Worm (Caenorhabditis elegans) whole organism, midembryonic: ENCODE results near the gene C04G6.4.

ENCODE experiments used
- T22C8.4 ChIP-seq: fragments of 200-800 bp; sonication (Bioruptor generic); IDR thresholded peaks from 2 replicates; pipeline ENCODE4 v1.3.6; 2022; ENCODE audit warnings: missing genetic modification characterization, missing compliant biosample characterization
- cog-1 ChIP-seq: sonication (generic microtip); optimal IDR thresholded peaks from 2 replicates; lab custom pipeline; 2016; ENCODE audit warnings: missing genetic modification characterization, missing compliant biosample characterization
- flt-1 ChIP-seq: fragments of 200-800 bp; sonication (Bioruptor generic); IDR thresholded peaks from 2 replicates; pipeline ENCODE4 v1.3.6; 2022; ENCODE audit warnings: missing genetic modification characterization, missing compliant biosample characterization
- klf-2 ChIP-seq: fragments of 200-800 bp; sonication (Bioruptor generic); conservative IDR thresholded peaks from 2 replicates; pipeline ENCODE4 v1.3.6; 2022; ENCODE audit warnings: missing genetic modification reagents, missing genetic modification characterization, missing compliant biosample characterization
- med-1 ChIP-seq: sonication (generic microtip); optimal IDR thresholded peaks from 2 replicates; lab custom pipeline; 2017; ENCODE audit warnings: missing genetic modification characterization, mild to moderate bottlenecking, missing compliant biosample characterization, antibody characterized with exemption, missing genetic modification reagents; ENCODE audit not compliant: insufficient read depth
- ref-1 ChIP-seq: fragments of 200-800 bp; sonication (Bioruptor generic); conservative IDR thresholded peaks from 2 replicates; pipeline ENCODE4 v1.3.6; 2022; ENCODE audit warnings: missing genetic modification reagents, missing genetic modification characterization, missing compliant biosample characterization
- tab-1 ChIP-seq: fragments of 200-800 bp; sonication (Bioruptor generic); IDR thresholded peaks from 2 replicates; pipeline ENCODE4 v1.3.6; 2022; ENCODE audit warnings: missing genetic modification characterization, missing compliant biosample characterization
- ztf-23 ChIP-seq: fragments of 200-800 bp; sonication (Bioruptor generic); IDR thresholded peaks from 2 replicates; pipeline ENCODE4 v1.3.6; 2022; ENCODE audit warnings: missing genetic modification reagents, missing genetic modification characterization, missing compliant biosample characterization
- ztf-29 ChIP-seq: fragments of 200-800 bp; sonication (Bioruptor generic); IDR thresholded peaks from 2 replicates; pipeline ENCODE4 v1.3.6; 2022; ENCODE audit warnings: missing genetic modification reagents, missing genetic modification characterization, missing compliant biosample characterization

Gene C04G6.4

DNA sequence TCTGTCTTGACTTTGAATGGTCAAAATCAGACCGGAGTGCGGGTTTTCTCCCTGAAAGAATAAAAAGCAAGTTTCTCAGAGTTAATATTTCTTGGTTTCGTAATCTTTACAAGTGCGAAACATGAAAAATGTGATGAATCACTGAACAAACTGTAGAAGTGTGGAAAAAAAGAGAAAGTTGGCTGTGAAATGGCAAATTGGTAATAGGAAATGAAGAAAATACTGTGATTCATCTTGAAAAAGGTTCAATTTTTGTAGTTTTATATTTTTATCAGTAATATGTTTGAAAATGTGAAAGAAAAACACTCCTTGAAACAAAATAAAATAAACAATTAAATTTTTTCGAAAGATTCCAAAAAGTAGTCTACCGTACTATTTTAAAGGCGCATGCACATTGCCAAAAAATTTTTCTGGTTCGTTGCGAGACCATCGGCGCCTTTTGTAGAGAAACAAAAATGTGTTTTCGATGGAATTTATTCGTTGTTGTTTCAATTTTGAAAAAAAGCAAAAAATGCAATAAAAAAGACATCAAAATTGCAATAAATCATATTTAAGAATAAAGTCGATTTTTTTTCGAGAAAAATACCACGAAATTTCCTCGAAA is 8.5 kb upstream of the C04G6.4 start, which contains the start of gene pld-1:
pld-1 (minus strand) TSS at position 51 of the 604 bp plus-strand sequence.
- no peak for TF ChIP-seq ztf-23
- TF ChIP-seq flt-1: no peak
- TF ChIP-seq T22C8.4: no peak
- no peak for TF ChIP-seq ref-1 (GFP tag; lab: Robert Waterston, UW)
- TF ChIP-seq ztf-29 (GFP tag; lab: Robert Waterston, UW): no peak
- TF ChIP-seq med-1 (GFP tag; lab: Kevin White, UChicago): no peak
- no peak for TF ChIP-seq tab-1 (GFP tag; lab: Robert Waterston, UW)
- TF ChIP-seq cog-1 (tag; lab: Kevin White, UChicago): no peak
- no peak for TF ChIP-seq klf-2 (GFP tag; lab: Robert Waterston, UW)

DNA sequence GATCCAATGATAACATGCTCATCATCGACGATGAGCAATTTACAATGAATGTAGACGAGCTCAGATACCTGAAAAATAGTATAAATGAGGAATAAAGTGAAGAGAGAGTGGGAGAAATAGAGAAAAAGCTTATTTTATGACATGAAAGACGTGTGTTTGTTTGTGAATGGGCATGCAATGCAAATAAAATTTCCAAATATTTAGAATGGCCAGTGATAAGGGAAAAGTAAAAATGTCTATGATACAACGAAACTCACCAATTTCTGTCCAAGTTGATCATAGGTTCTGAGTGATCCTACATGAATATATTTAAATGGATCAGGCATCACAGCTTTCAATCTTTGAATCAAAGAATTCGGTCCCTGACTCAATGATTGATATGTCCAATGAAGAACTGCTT is 2.9 kb upstream of the C04G6.4 start:
- TF ChIP-seq ztf-23: no peak
- TF ChIP-seq ref-1 (GFP tag; lab: Robert Waterston, UW): no peak
- TF ChIP-seq flt-1: no peak

- TF ChIP-seq flt-1 (no peak), cog-1 (tag; lab: Kevin White, UChicago) (no peak), ztf-29 (GFP tag; lab: Robert Waterston, UW) (no peak), med-1 (GFP tag; lab: Kevin White, UChicago) (no peak), klf-2 (GFP tag; lab: Robert Waterston, UW) (no peak), ref-1 (GFP tag; lab: Robert Waterston, UW) (no peak), ztf-23 (no peak), T22C8.4 (no peak)
Measured at ce11 chrII:5085450-5085849, 2.2 kb upstream of the C04G6.4 start, which contains the start of gene txt-9. TSS of gene txt-9 (plus strand) at chrII:5085785.

ce11 chrII:5084225-5084624 is 984 bp upstream of the C04G6.4 start:
- TF ChIP-seq ztf-23 (no peak), tab-1 (GFP tag; lab: Robert Waterston, UW) (no peak), ref-1 (GFP tag; lab: Robert Waterston, UW) (no peak), med-1 (GFP tag; lab: Kevin White, UChicago) (no peak), klf-2 (GFP tag; lab: Robert Waterston, UW) (no peak), flt-1 (no peak), cog-1 (tag; lab: Kevin White, UChicago) (no peak), T22C8.4 (no peak), ztf-29 (GFP tag; lab: Robert Waterston, UW) (no peak)

DNA sequence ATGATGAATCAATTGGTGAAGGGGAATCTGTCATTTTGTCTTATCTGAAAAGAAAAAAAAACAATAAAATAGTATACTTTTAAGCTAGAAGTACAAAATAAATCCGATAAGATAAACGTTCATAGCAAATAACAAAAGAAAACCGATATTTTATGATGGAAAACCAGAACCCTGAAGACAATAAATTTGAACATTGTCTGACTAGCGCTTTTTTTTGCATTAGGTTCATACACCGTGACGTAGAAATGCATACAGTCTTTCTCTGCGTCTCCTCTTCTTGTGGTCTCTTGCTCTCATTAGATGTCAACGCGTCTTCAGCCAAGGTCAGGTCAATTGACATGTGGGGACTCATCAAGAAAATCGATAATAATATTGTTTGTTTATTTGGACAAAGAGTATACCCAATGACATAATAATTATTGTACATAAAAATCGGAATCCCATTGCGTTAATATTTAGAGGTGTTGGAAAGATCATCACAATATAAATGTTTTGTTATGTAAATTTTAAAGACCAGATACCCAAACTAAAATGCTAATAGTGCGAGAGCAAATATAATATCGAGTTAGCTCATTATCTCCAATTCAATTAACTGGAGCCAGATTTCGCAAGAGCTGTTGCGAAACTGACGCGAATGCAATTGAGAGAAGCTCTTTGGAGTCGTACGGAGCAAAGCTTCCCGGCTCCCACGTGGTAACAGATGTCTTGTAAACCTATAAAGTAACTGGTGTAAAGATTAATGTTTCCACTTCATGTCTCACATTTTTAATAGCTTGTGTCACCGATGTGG is 1.9 kb downstream of the C04G6.4 start, which contains the start of gene dsh-2:
dsh-2 (minus strand) TSS at position 51 of the 790 bp plus-strand sequence.
- no peak for TF ChIP-seq flt-1
- peak; percentile 63; the same call in 1 of the 2 replicates for TF ChIP-seq T22C8.4

DNA sequence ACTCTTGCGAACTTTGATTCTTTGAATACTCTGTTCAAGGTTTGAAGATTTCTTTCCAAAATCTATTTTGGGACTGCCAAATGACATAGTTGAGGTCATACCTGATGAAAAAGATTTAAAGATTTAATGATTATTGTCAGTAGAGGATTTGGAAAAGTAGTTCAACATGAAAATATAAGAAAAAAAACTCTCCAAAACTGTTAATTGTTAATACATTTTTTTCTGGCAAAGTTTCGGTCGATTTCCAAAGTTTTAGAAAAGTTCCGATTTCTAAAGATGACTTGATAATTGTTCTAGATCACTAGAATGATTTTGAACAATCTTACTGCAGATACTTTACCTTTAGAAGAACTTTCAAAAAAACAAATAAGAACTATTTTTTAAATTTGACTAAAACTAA is 12.0 kb downstream of the C04G6.4 start, which contains the start of gene C27A2.7:
C27A2.7 (minus strand) TSS at position 101 of the 400 bp plus-strand sequence.
- TF ChIP-seq klf-2 (GFP tag; lab: Robert Waterston, UW) (no peak), T22C8.4 (no peak), cog-1 (tag; lab: Kevin White, UChicago) (no peak), flt-1 (no peak), ztf-23 (no peak), med-1 (GFP tag; lab: Kevin White, UChicago) (no peak), ref-1 (GFP tag; lab: Robert Waterston, UW) (no peak), tab-1 (GFP tag; lab: Robert Waterston, UW) (no peak), ztf-29 (GFP tag; lab: Robert Waterston, UW) (no peak)

DNA sequence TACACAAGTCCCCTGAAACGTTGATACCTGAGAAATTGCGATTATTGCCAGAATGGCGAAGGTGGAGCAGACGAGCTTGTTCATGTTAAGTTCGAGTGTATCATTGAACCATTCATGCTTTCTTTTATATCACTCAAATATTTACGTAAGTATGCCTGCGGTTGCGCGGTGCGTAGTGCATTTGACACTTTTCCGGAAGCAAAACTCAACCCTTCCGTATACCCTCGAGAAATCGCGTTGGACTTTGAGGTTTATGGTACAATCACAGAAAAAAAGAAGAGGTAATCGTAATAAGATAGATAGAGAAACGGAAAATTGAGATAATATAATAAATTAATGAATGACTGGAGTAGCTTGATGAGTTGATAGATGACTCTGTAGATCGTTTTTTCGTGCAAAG is 13.7 kb downstream of the C04G6.4 start, which contains the start of gene idpb-2:
idpb-2 (minus strand) TSS at position 101 of the 400 bp plus-strand sequence.
- TF ChIP-seq med-1 (GFP tag; lab: Kevin White, UChicago) (no peak), T22C8.4 (no peak), tab-1 (GFP tag; lab: Robert Waterston, UW) (no peak), flt-1 (no peak), ztf-29 (GFP tag; lab: Robert Waterston, UW) (no peak), ref-1 (GFP tag; lab: Robert Waterston, UW) (no peak), ztf-23 (no peak), klf-2 (GFP tag; lab: Robert Waterston, UW) (no peak), cog-1 (tag; lab: Kevin White, UChicago) (no peak)

DNA sequence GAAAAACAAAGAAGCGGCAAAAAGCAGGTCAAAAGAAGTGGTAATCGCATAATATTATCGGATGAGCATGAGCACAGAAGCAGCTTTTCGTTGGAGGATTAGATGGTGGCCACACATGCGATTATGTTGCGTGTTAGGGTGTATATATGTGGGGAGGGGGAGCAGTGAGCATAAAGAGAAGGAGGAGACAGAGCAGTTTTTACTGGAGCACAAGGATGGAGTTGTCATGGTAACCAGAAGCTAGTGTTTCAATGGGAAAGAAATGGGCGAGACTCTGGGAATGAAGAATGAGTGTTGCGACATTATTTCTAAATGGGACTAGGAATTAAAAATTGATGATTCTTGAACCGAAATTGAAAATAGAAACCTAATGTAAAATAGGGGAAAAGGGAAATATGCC is 15.3 kb downstream of the C04G6.4 start, which contains the start of gene C27A2.8:
C27A2.8 (minus strand) TSS at position 117 of the 400 bp plus-strand sequence.
- TF ChIP-seq tab-1 (GFP tag; lab: Robert Waterston, UW): no peak
- TF ChIP-seq med-1 (GFP tag; lab: Kevin White, UChicago): no peak
- TF ChIP-seq cog-1 (tag; lab: Kevin White, UChicago): no peak
- no peak for TF ChIP-seq ztf-29 (GFP tag; lab: Robert Waterston, UW)
- TF ChIP-seq ztf-23: no peak
- no peak for TF ChIP-seq T22C8.4
- TF ChIP-seq flt-1: no peak

DNA sequence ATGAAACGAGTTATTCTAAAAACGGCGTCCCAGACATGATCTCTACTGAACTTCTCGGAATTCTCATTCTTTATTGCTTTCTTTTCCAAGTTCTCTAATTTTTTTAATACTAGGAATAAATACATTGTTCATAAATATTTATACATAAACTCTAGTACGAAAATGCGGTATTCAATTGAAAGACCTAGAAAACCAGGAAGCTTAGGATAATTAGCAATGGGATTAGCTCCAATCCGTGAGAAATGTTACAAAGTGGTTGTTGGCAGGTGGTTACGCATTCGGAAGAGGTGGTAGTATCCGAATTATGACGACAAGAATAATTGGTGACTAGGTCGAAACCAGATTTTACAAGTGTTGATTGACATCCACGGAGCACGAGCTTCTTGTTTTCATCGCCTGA is 16.3 kb downstream of the C04G6.4 start:
- no peak for TF ChIP-seq flt-1
- no peak for TF ChIP-seq ref-1 (GFP tag; lab: Robert Waterston, UW)
- no peak for TF ChIP-seq klf-2 (GFP tag; lab: Robert Waterston, UW)
- TF ChIP-seq ztf-29 (GFP tag; lab: Robert Waterston, UW): no peak
- TF ChIP-seq T22C8.4: no peak
- TF ChIP-seq ztf-23: no peak
- TF ChIP-seq med-1 (GFP tag; lab: Kevin White, UChicago): no peak
- no peak for TF ChIP-seq cog-1 (tag; lab: Kevin White, UChicago)
- TF ChIP-seq tab-1 (GFP tag; lab: Robert Waterston, UW): no peak
